Fruit fly (Drosophila melanogaster): Measurements from ENCODE around the gene CG43084.

dm6 chr3L:15694406-15694805 lies 43.8 kb downstream of the CG43084 start:
- TF ChIP-seq toe (GFP tag; optimal IDR thresholded peaks at IDR 0.05) (no peak), CG7045 (GFP tag; optimal IDR thresholded peaks at IDR 0.05) (no peak), Hr96 (GFP tag; optimal IDR thresholded peaks at IDR 0.05) (no peak), CG11617 (GFP tag; optimal IDR thresholded peaks at IDR 0.05) (no peak), tj (GFP tag; optimal IDR thresholded peaks at IDR 0.05) (no peak), CG5204 (GFP tag; optimal IDR thresholded peaks at IDR 0.05) (no peak), ovo (GFP tag; optimal IDR thresholded peaks at IDR 0.05) (no peak), pad (GFP tag; optimal IDR thresholded peaks at IDR 0.05) (no peak), CG33017 (tag; optimal IDR thresholded peaks at IDR 0.05) (no peak), CG12768 (GFP tag; optimal IDR thresholded peaks at IDR 0.05) (no peak), cnc (optimal IDR thresholded peaks at IDR 0.05) (no peak), Crg-1 (GFP tag; optimal IDR thresholded peaks at IDR 0.05) (no peak)

Data from whole organism, adult.